Fruit fly (Drosophila melanogaster) whole organism, embryonic: ENCODE results near the gene CG43658.

Source experiments
- BtbVII ChIP-seq: fragments of 200-800 bp; sonication (Bioruptor generic); optimal IDR thresholded peaks from 3 replicates; lab custom pipeline; 2017; ENCODE audit warnings: missing biosample characterization, mild to moderate bottlenecking, missing genetic modification characterization
- CG12155 ChIP-seq: fragments of 200-800 bp; sonication (Bioruptor generic); optimal IDR thresholded peaks from 3 replicates; lab custom pipeline; 2016; ENCODE audit warnings: missing biosample characterization, missing genetic modification characterization
- CG13894 ChIP-seq: fragments of 200-800 bp; sonication (Bioruptor generic); optimal IDR thresholded peaks from 3 replicates; lab custom pipeline; 2018; ENCODE audit warnings: missing biosample characterization, mild to moderate bottlenecking, missing genetic modification characterization, moderate library complexity
- CG15011 ChIP-seq: fragments of 200-800 bp; sonication (Bioruptor generic); optimal IDR thresholded peaks from 3 replicates; lab custom pipeline; 2018; ENCODE audit warnings: missing biosample characterization, mild to moderate bottlenecking, missing genetic modification characterization
- CG17359 ChIP-seq: fragments of 200-800 bp; sonication (Bioruptor generic); optimal IDR thresholded peaks from 3 replicates; lab custom pipeline; 2018; ENCODE audit warnings: missing biosample characterization, mild to moderate bottlenecking, missing genetic modification characterization, moderate library complexity
- CG2199 ChIP-seq: fragments of 200-800 bp; sonication (Bioruptor generic); IDR thresholded peaks from 3 replicates; pipeline ENCODE4 v1.3.6; 2022; ENCODE audit warnings: missing biosample characterization, missing genetic modification characterization
- CG31365 ChIP-seq: fragments of 200-800 bp; sonication (Bioruptor generic); optimal IDR thresholded peaks from 2 replicates; lab custom pipeline; 2018; ENCODE audit warnings: missing biosample characterization, mild to moderate bottlenecking, missing genetic modification characterization
- CG32532 ChIP-seq: fragments of 200-800 bp; sonication (Bioruptor generic); IDR thresholded peaks from 2 replicates; pipeline ENCODE4 v1.3.6; 2022; ENCODE audit warnings: missing biosample characterization, missing genetic modification characterization
- CG34376 ChIP-seq: fragments of 200-800 bp; sonication (Bioruptor generic); optimal IDR thresholded peaks from 2 replicates; lab custom pipeline; 2018; ENCODE audit warnings: missing biosample characterization, mild to moderate bottlenecking, missing genetic modification characterization
- CG3847 ChIP-seq: fragments of 200-800 bp; sonication (Bioruptor generic); IDR thresholded peaks from 2 replicates; pipeline ENCODE4 v1.3.6; 2022; ENCODE audit warnings: missing biosample characterization, missing genetic modification characterization
- CG6175 ChIP-seq: fragments of 200-800 bp; sonication (Bioruptor generic); IDR thresholded peaks from 3 replicates; pipeline ENCODE4 v1.3.6; 2022; ENCODE audit warnings: missing biosample characterization, missing genetic modification characterization
- CG6683 ChIP-seq: fragments of 200-800 bp; sonication (Bioruptor generic); optimal IDR thresholded peaks from 2 replicates; lab custom pipeline; 2017; ENCODE audit warnings: missing biosample characterization, mild to moderate bottlenecking, missing genetic modification characterization, missing genetic modification reagents
- CG6689 ChIP-seq: fragments of 200-800 bp; sonication (Bioruptor generic); IDR thresholded peaks from 2 replicates; pipeline ENCODE4 v1.3.6; 2022; ENCODE audit warnings: missing biosample characterization, missing genetic modification characterization
- CG6765 ChIP-seq: fragments of 200-800 bp; sonication (Bioruptor generic); optimal IDR thresholded peaks from 3 replicates; lab custom pipeline; 2017; ENCODE audit warnings: missing biosample characterization, mild to moderate bottlenecking, missing genetic modification characterization
- CG7963 ChIP-seq: fragments of 200-800 bp; sonication (Bioruptor generic); IDR thresholded peaks from 3 replicates; pipeline ENCODE4 v1.3.6; 2022; ENCODE audit warnings: missing biosample characterization, missing genetic modification characterization; ENCODE audit not compliant: partially characterized antibody
- CG8478 ChIP-seq: fragments of >200 bp; optimal IDR thresholded peaks from 2 replicates; lab custom pipeline; 2018
- CG8944 ChIP-seq: fragments of 200-800 bp; sonication (Bioruptor generic); optimal IDR thresholded peaks from 3 replicates; lab custom pipeline; 2016; ENCODE audit warnings: missing biosample characterization, missing genetic modification characterization
- CG9727 ChIP-seq: fragments of 200-800 bp; sonication (Bioruptor generic); optimal IDR thresholded peaks from 3 replicates; lab custom pipeline; 2017; ENCODE audit warnings: missing biosample characterization, mild to moderate bottlenecking, missing genetic modification characterization
- CG9797 ChIP-seq: fragments of 200-800 bp; sonication (Bioruptor generic); optimal IDR thresholded peaks from 3 replicates; lab custom pipeline; 2018; ENCODE audit warnings: missing biosample characterization, mild to moderate bottlenecking, missing genetic modification characterization
- CoRest ChIP-seq: fragments of 200-800 bp; sonication (Bioruptor generic); optimal IDR thresholded peaks from 3 replicates; lab custom pipeline; 2018; ENCODE audit warnings: missing biosample characterization, mild to moderate bottlenecking, missing genetic modification characterization, moderate library complexity
- Dad ChIP-seq: fragments of 200-800 bp; sonication (Bioruptor generic); optimal IDR thresholded peaks from 3 replicates; lab custom pipeline; 2016; ENCODE audit warnings: missing biosample characterization, missing genetic modification characterization
- Dek ChIP-seq: fragments of 200-800 bp; sonication (Bioruptor generic); optimal IDR thresholded peaks from 3 replicates; lab custom pipeline; 2019; ENCODE audit warnings: missing biosample characterization, mild to moderate bottlenecking, missing genetic modification characterization, moderate library complexity
- HLHmδ ChIP-seq: fragments of 200-800 bp; sonication (Bioruptor generic); optimal IDR thresholded peaks from 2 replicates; lab custom pipeline; 2018; ENCODE audit warnings: missing biosample characterization, mild to moderate bottlenecking, missing genetic modification characterization, moderate library complexity
- Lim3 ChIP-seq: fragments of 200-800 bp; sonication (Bioruptor generic); IDR thresholded peaks from 2 replicates; pipeline ENCODE4 v1.3.6; 2022; ENCODE audit warnings: missing biosample characterization, missing genetic modification characterization
- Oaz ChIP-seq: fragments of 200-800 bp; sonication (Bioruptor generic); IDR thresholded peaks from 2 replicates; pipeline ENCODE4 v1.3.6; 2022; ENCODE audit warnings: missing biosample characterization, missing genetic modification characterization
- Ravus ChIP-seq: fragments of 200-800 bp; sonication (Bioruptor generic); IDR thresholded peaks from 2 replicates; pipeline ENCODE4 v1.3.6; 2022; ENCODE audit warnings: missing biosample characterization, missing genetic modification characterization
- Sox100B ChIP-seq: fragments of 200-800 bp; sonication (Bioruptor generic); optimal IDR thresholded peaks from 3 replicates; lab custom pipeline; 2018; ENCODE audit warnings: missing biosample characterization, mild to moderate bottlenecking, missing genetic modification characterization
- YL-1 ChIP-seq: fragments of 200-800 bp; sonication (Bioruptor generic); optimal IDR thresholded peaks from 3 replicates; lab custom pipeline; 2017; ENCODE audit warnings: missing biosample characterization, mild to moderate bottlenecking, missing genetic modification characterization
- al ChIP-seq: fragments of 200-800 bp; sonication (Bioruptor generic); IDR thresholded peaks from 2 replicates; pipeline ENCODE4 v1.3.6; 2022; ENCODE audit warnings: missing biosample characterization, missing genetic modification characterization
- amos ChIP-seq: fragments of 200-800 bp; sonication (Bioruptor generic); IDR thresholded peaks from 2 replicates; pipeline ENCODE4 v1.3.6; 2022; ENCODE audit warnings: missing biosample characterization, missing genetic modification characterization; ENCODE audit not compliant: partially characterized antibody
- bigmax ChIP-seq: fragments of 200-800 bp; sonication (Bioruptor generic); optimal IDR thresholded peaks from 2 replicates; lab custom pipeline; 2018; ENCODE audit warnings: missing biosample characterization, mild to moderate bottlenecking, missing genetic modification characterization
- cato ChIP-seq: fragments of 200-800 bp; sonication (Bioruptor generic); optimal IDR thresholded peaks from 2 replicates; lab custom pipeline; 2016; ENCODE audit warnings: missing biosample characterization, missing genetic modification characterization, borderline replicate concordance
- corto ChIP-seq: fragments of 200-800 bp; sonication (Bioruptor generic); optimal IDR thresholded peaks from 2 replicates; lab custom pipeline; 2016; ENCODE audit warnings: missing biosample characterization, mild to moderate bottlenecking, missing genetic modification characterization, moderate library complexity
- da ChIP-seq: fragments of 200-800 bp; sonication (Bioruptor generic); optimal IDR thresholded peaks from 2 replicates; lab custom pipeline; 2016; ENCODE audit warnings: missing biosample characterization, missing genetic modification characterization
- dpn ChIP-seq, 2 experiments: fragments of 200-800 bp; sonication (Bioruptor generic); optimal IDR thresholded peaks; 3 replicates each; lab custom pipeline; 2016; ENCODE audit warnings: missing biosample characterization in 2 of 2, missing genetic modification characterization in 2 of 2
- exex ChIP-seq: fragments of 200-800 bp; sonication (Bioruptor generic); optimal IDR thresholded peaks from 4 replicates; lab custom pipeline; 2018; ENCODE audit warnings: missing biosample characterization, mild to moderate bottlenecking, missing genetic modification characterization, moderate library complexity
- gsb ChIP-seq: fragments of 200-800 bp; sonication (Bioruptor generic); IDR thresholded peaks from 2 replicates; pipeline ENCODE4 v1.3.6; 2022; ENCODE audit warnings: missing biosample characterization, missing genetic modification characterization
- ind ChIP-seq: fragments of 200-800 bp; sonication (Bioruptor generic); optimal IDR thresholded peaks from 3 replicates; lab custom pipeline; 2016; ENCODE audit warnings: missing biosample characterization, missing genetic modification characterization
- jigr1 ChIP-seq: fragments of 200-800 bp; sonication (Bioruptor generic); IDR thresholded peaks from 3 replicates; pipeline ENCODE4 v1.3.6; 2022; ENCODE audit warnings: missing biosample characterization, missing genetic modification characterization
- mam ChIP-seq: fragments of 200-800 bp; sonication (Bioruptor generic); optimal IDR thresholded peaks from 3 replicates; lab custom pipeline; 2016; ENCODE audit warnings: missing biosample characterization, missing genetic modification characterization
- ranshi ChIP-seq: fragments of 200-800 bp; sonication (Bioruptor generic); IDR thresholded peaks from 2 replicates; pipeline ENCODE4 v1.3.6; 2022; ENCODE audit warnings: missing biosample characterization, missing genetic modification characterization
- repo ChIP-seq: fragments of 200-800 bp; sonication (Bioruptor generic); optimal IDR thresholded peaks from 2 replicates; lab custom pipeline; 2016; ENCODE audit warnings: missing biosample characterization, missing genetic modification characterization
- rib ChIP-seq: fragments of 200-800 bp; sonication (Bioruptor generic); IDR thresholded peaks from 2 replicates; pipeline ENCODE4 v1.3.6; 2022; ENCODE audit warnings: missing biosample characterization, missing genetic modification characterization
- run ChIP-seq: fragments of 200-800 bp; sonication (Bioruptor generic); optimal IDR thresholded peaks from 3 replicates; lab custom pipeline; 2018; ENCODE audit warnings: missing biosample characterization, mild to moderate bottlenecking, missing genetic modification characterization
- salm ChIP-seq: fragments of 200-800 bp; sonication (Bioruptor generic); optimal IDR thresholded peaks from 2 replicates; lab custom pipeline; 2018; ENCODE audit warnings: missing biosample characterization, mild to moderate bottlenecking, missing genetic modification characterization
- sd ChIP-seq: fragments of 200-800 bp; sonication (Bioruptor generic); optimal IDR thresholded peaks from 3 replicates; lab custom pipeline; 2018; ENCODE audit warnings: missing biosample characterization, mild to moderate bottlenecking, missing genetic modification characterization, moderate library complexity
- sima ChIP-seq: fragments of 200-800 bp; sonication (Bioruptor generic); optimal IDR thresholded peaks from 2 replicates; lab custom pipeline; 2016; ENCODE audit warnings: missing biosample characterization, missing genetic modification characterization
- sna ChIP-seq: fragments of 200-800 bp; sonication (Bioruptor generic); IDR thresholded peaks from 2 replicates; pipeline ENCODE4 v1.3.6; 2022; ENCODE audit warnings: missing biosample characterization, missing genetic modification characterization; ENCODE audit not compliant: partially characterized antibody
- so ChIP-seq: fragments of 200-800 bp; sonication (Bioruptor generic); IDR thresholded peaks from 3 replicates; pipeline ENCODE4 v1.3.6; 2022; ENCODE audit warnings: missing biosample characterization, missing genetic modification characterization
- sqz ChIP-seq: fragments of 200-800 bp; sonication (Bioruptor generic); optimal IDR thresholded peaks from 3 replicates; lab custom pipeline; 2018; ENCODE audit warnings: missing biosample characterization, mild to moderate bottlenecking, missing genetic modification characterization
- wor ChIP-seq: fragments of 200-800 bp; sonication (Bioruptor generic); IDR thresholded peaks from 2 replicates; pipeline ENCODE4 v1.3.6; 2022; ENCODE audit warnings: missing biosample characterization, missing genetic modification characterization
- zf30C ChIP-seq: fragments of 200-800 bp; sonication (Bioruptor generic); optimal IDR thresholded peaks from 3 replicates; lab custom pipeline; 2018; ENCODE audit warnings: missing biosample characterization, mild to moderate bottlenecking, missing genetic modification characterization

Gene CG43658

dm6 chrX:17491184-17491583, 69.8 kb downstream of the CG43658 start (continued):
- TF ChIP-seq wor (GFP tag; lab: Robert Waterston, UW) (no peak), CG17359 (tag; lab: Kevin White, UChicago) (peak; percentile 58), sna (GFP tag; lab: Robert Waterston, UW) (no peak), BtbVII (GFP tag; lab: Kevin White, UChicago) (no peak), mam (GFP tag; lab: Kevin White, UChicago) (peak; percentile 49), CoRest (tag; lab: Kevin White, UChicago) (peak; percentile 46), CG9797 (GFP tag; lab: Kevin White, UChicago) (no peak), CG31365 (no peak), CG2199 (GFP tag; lab: Robert Waterston, UW) (peak; percentile 64; the same call in 1 of the 3 replicates), corto (peak; percentile 91), da (GFP tag; lab: Kevin White, UChicago) (no peak), YL-1 (no peak), repo (GFP tag; lab: Kevin White, UChicago) (no peak), so (peak; percentile 54; the same call in 1 of the 3 replicates), CG6765 (GFP tag; lab: Kevin White, UChicago) (no peak), CG3847 (peak; percentile 19; the same call in 1 of the 2 replicates), sima (no peak), al (GFP tag; lab: Robert Waterston, UW) (0 out of 2 replicates have a peak, but pooled peaks have one; percentile 35), sd (tag; lab: Kevin White, UChicago) (no peak), CG12155 (GFP tag; lab: Kevin White, UChicago) (peak; percentile 45), CG6175 (GFP tag; lab: Robert Waterston, UW) (no peak), ind (GFP tag; lab: Kevin White, UChicago) (peak; percentile 45), CG6689 (GFP tag; lab: Robert Waterston, UW) (peak; percentile 72), exex (tag; lab: Kevin White, UChicago) (no peak), gsb (no peak), dpn (GFP tag; optimal IDR thresholded peaks at IDR 0.05; lab: Kevin White, UChicago) (peak; percentile 39 to 41), CG7963 (GFP tag; lab: Robert Waterston, UW) (no peak), jigr1 (GFP tag; lab: Robert Waterston, UW) (no peak), sqz (GFP tag; lab: Kevin White, UChicago) (no peak), CG34376 (no peak), rib (GFP tag; lab: Robert Waterston, UW) (no peak), amos (GFP tag; lab: Robert Waterston, UW) (no peak), CG8944 (GFP tag; lab: Kevin White, UChicago) (peak; percentile 25), run (tag; lab: Kevin White, UChicago) (no peak), zf30C (GFP tag; lab: Kevin White, UChicago) (no peak), ranshi (GFP tag; lab: Robert Waterston, UW) (peak; percentile 59; the same call in 1 of the 2 replicates), Ravus (GFP tag; lab: Robert Waterston, UW) (no peak; the same call in 1 of the 2 replicates), CG13894 (tag; lab: Kevin White, UChicago) (no peak), Oaz (no peak), salm (tag; lab: Kevin White, UChicago) (no peak), Dek (tag; lab: Kevin White, UChicago) (no peak), CG6683 (GFP tag; lab: Kevin White, UChicago) (no peak), CG8478 (lab: Kevin White, UChicago) (no peak), CG15011 (GFP tag; lab: Kevin White, UChicago) (no peak), Lim3 (GFP tag; lab: Robert Waterston, UW) (no peak), Dad (no peak), CG32532 (GFP tag; lab: Robert Waterston, UW) (peak; percentile 63; the same call in 1 of the 2 replicates), CG9727 (GFP tag; lab: Kevin White, UChicago) (peak; percentile 65), cato (no peak), Sox100B (GFP tag; lab: Kevin White, UChicago) (peak; percentile 34), HLHmδ (GFP tag; lab: Kevin White, UChicago) (no peak), bigmax (GFP tag; lab: Kevin White, UChicago) (no peak)
